Worm (Caenorhabditis elegans) whole organism, L1 larva: ENCODE data around the gene F44E2.10.
A peak's percentile ranks its signal among the peaks of the same experiment; 100 is the strongest.

ENCODE experiments used
- C16A3.4 ChIP-seq: fragments of 150-350 bp; optimal IDR thresholded peaks from 2 replicates; lab custom pipeline; 2014; ENCODE audit warnings: missing biosample characterization, missing genetic modification characterization
- Y116A8C.19 ChIP-seq: sonication (generic microtip); optimal IDR thresholded peaks from 2 replicates; lab custom pipeline; 2016; ENCODE audit warnings: missing compliant biosample characterization, missing genetic modification characterization, borderline replicate concordance
- alr-1 ChIP-seq: fragments of 200-800 bp; sonication (Bioruptor generic); optimal IDR thresholded peaks from 2 replicates; lab custom pipeline; 2018; ENCODE audit warnings: borderline replicate concordance, mild to moderate bottlenecking, missing genetic modification characterization, missing compliant biosample characterization
- aly-2 ChIP-seq: fragments of 150-350 bp; optimal IDR thresholded peaks from 2 replicates; lab custom pipeline; 2014; ENCODE audit warnings: missing biosample characterization, missing genetic modification characterization
- blmp-1 ChIP-seq: fragments of 150-350 bp; optimal IDR thresholded peaks from 2 replicates; lab custom pipeline; 2014; ENCODE audit warnings: missing biosample characterization, missing genetic modification characterization
- ceh-8 ChIP-seq: fragments of 200-800 bp; sonication (Bioruptor generic); optimal IDR thresholded peaks from 2 replicates; lab custom pipeline; 2018; ENCODE audit warnings: mild to moderate bottlenecking, missing genetic modification characterization, moderate library complexity, missing compliant biosample characterization
- ceh-88 ChIP-seq: fragments of 200-800 bp; sonication (Bioruptor generic); IDR thresholded peaks from 2 replicates; pipeline ENCODE4 v1.3.6; 2022; ENCODE audit warnings: missing genetic modification characterization, missing compliant biosample characterization
- ceh-90 ChIP-seq: sonication (generic microtip); optimal IDR thresholded peaks from 2 replicates; lab custom pipeline; 2016; ENCODE audit warnings: missing genetic modification characterization, missing compliant biosample characterization
- ces-1 ChIP-seq: fragments of 150-350 bp; optimal IDR thresholded peaks from 2 replicates; lab custom pipeline; 2014; ENCODE audit warnings: missing biosample characterization, missing genetic modification reagents, missing genetic modification characterization
- efl-3 ChIP-seq: fragments of 200-800 bp; sonication (Bioruptor generic); optimal IDR thresholded peaks from 2 replicates; lab custom pipeline; 2018; ENCODE audit warnings: mild to moderate bottlenecking, missing genetic modification characterization, missing compliant biosample characterization
- egl-13 ChIP-seq: sonication (generic microtip); optimal IDR thresholded peaks from 2 replicates; lab custom pipeline; 2016; ENCODE audit warnings: missing genotype, missing genetic modification reagents, missing genetic modification characterization, missing compliant biosample characterization
- elt-3 ChIP-seq, 6 experiments: fragments of 150-350 bp in 1 of 6; sonication (generic microtip); optimal IDR thresholded peaks; 2 replicates each; lab custom pipeline; 2017 to 2018; ENCODE audit warnings: missing biosample characterization in 6 of 6, missing genetic modification characterization in 6 of 6, inconsistent platforms in 1 of 6
- ets-5 ChIP-seq: fragments of 200-800 bp; sonication (Bioruptor generic); IDR thresholded peaks from 2 replicates; pipeline ENCODE4 v1.3.6; 2022; ENCODE audit warnings: missing genetic modification characterization, missing compliant biosample characterization
- fkh-4 ChIP-seq: sonication (generic microtip); optimal IDR thresholded peaks from 2 replicates; lab custom pipeline; 2016; ENCODE audit warnings: missing compliant biosample characterization, missing genetic modification characterization, borderline replicate concordance
- fkh-8 ChIP-seq: sonication (generic microtip); optimal IDR thresholded peaks from 2 replicates; lab custom pipeline; 2016; ENCODE audit warnings: mild to moderate bottlenecking, missing genetic modification characterization, missing compliant biosample characterization
- grh-1 ChIP-seq: fragments of 200-800 bp; sonication (Bioruptor generic); IDR thresholded peaks from 2 replicates; pipeline ENCODE4 v1.3.6; 2022; ENCODE audit warnings: missing genetic modification reagents, missing genetic modification characterization, missing compliant biosample characterization
- hlh-4 ChIP-seq: sonication (generic microtip); optimal IDR thresholded peaks from 2 replicates; lab custom pipeline; 2016; ENCODE audit warnings: mild to moderate bottlenecking, missing genetic modification characterization, missing compliant biosample characterization
- irx-1 ChIP-seq: sonication (generic microtip); optimal IDR thresholded peaks from 2 replicates; lab custom pipeline; 2016; ENCODE audit warnings: missing genetic modification characterization, missing compliant biosample characterization
- isw-1 ChIP-seq: fragments of 200-800 bp; sonication (Bioruptor generic); IDR thresholded peaks from 2 replicates; pipeline ENCODE4 v1.3.6; 2022; ENCODE audit warnings: missing genetic modification characterization, missing compliant biosample characterization
- lin-13 ChIP-seq: fragments of 150-350 bp; optimal IDR thresholded peaks from 2 replicates; lab custom pipeline; 2014; ENCODE audit warnings: missing biosample characterization, missing genetic modification reagents, missing genetic modification characterization
- lin-14 ChIP-seq: fragments of 200-800 bp; sonication (Bioruptor generic); optimal IDR thresholded peaks from 2 replicates; lab custom pipeline; 2018; ENCODE audit warnings: mild to moderate bottlenecking, missing genetic modification characterization, moderate library complexity, missing compliant biosample characterization
- lin-15B ChIP-seq: fragments of 150-350 bp; sonication (generic microtip); optimal IDR thresholded peaks from 3 replicates; lab custom pipeline; 2014; ENCODE audit warnings: missing biosample characterization, missing genetic modification characterization
- lin-35 ChIP-seq, 2 experiments: fragments of 150-350 bp; optimal IDR thresholded peaks; 2 replicates each; lab custom pipeline; 2014; ENCODE audit warnings: missing biosample characterization in 2 of 2, missing genetic modification characterization in 2 of 2, missing genetic modification reagents in 2 of 2
- lin-39 ChIP-seq: fragments of 150-350 bp; optimal IDR thresholded peaks from 2 replicates; lab custom pipeline; 2014; ENCODE audit warnings: missing biosample characterization, missing genetic modification reagents, missing genetic modification characterization
- mdl-1 ChIP-seq, 2 experiments: fragments of 150-350 bp; optimal IDR thresholded peaks; 2 replicates each; lab custom pipeline; 2014 to 2017; ENCODE audit warnings: missing biosample characterization in 2 of 2, missing genetic modification characterization in 2 of 2, inconsistent platforms in 1 of 2
- mef-2 ChIP-seq: fragments of 150-350 bp; optimal IDR thresholded peaks from 2 replicates; lab custom pipeline; 2014; ENCODE audit warnings: missing biosample characterization, missing genetic modification characterization
- mep-1 ChIP-seq: fragments of 150-350 bp; optimal IDR thresholded peaks from 2 replicates; lab custom pipeline; 2014; ENCODE audit warnings: missing biosample characterization, missing genetic modification characterization
- nhr-11 ChIP-seq: fragments of 150-350 bp; optimal IDR thresholded peaks from 2 replicates; lab custom pipeline; 2014; ENCODE audit warnings: missing biosample characterization, missing genetic modification characterization
- nhr-12 ChIP-seq: sonication (generic microtip); optimal IDR thresholded peaks from 2 replicates; lab custom pipeline; 2017; ENCODE audit warnings: missing biosample characterization, missing genetic modification characterization
- nhr-19 ChIP-seq: fragments of 200-800 bp; sonication (Bioruptor generic); conservative IDR thresholded peaks from 2 replicates; pipeline ENCODE4 v1.3.6; 2022; ENCODE audit warnings: missing genetic modification characterization, missing compliant biosample characterization
- nhr-20 ChIP-seq: sonication (generic microtip); optimal IDR thresholded peaks from 2 replicates; lab custom pipeline; 2016; ENCODE audit warnings: mild to moderate bottlenecking, missing genetic modification characterization, missing compliant biosample characterization
- nhr-237 ChIP-seq: fragments of 150-350 bp; optimal IDR thresholded peaks from 2 replicates; lab custom pipeline; 2014; ENCODE audit warnings: missing biosample characterization, missing genetic modification characterization
- nhr-28 ChIP-seq: fragments of 150-350 bp; optimal IDR thresholded peaks from 2 replicates; lab custom pipeline; 2014; ENCODE audit warnings: missing biosample characterization, missing genetic modification characterization
- nhr-47 ChIP-seq: sonication (generic microtip); optimal IDR thresholded peaks from 2 replicates; lab custom pipeline; 2016; ENCODE audit warnings: mild to moderate bottlenecking, missing genetic modification characterization, moderate library complexity, missing compliant biosample characterization
- nhr-77 ChIP-seq: fragments of 150-350 bp; optimal IDR thresholded peaks from 2 replicates; lab custom pipeline; 2014; ENCODE audit warnings: missing biosample characterization, missing genetic modification characterization
- nhr-84 ChIP-seq: sonication (generic microtip); optimal IDR thresholded peaks from 2 replicates; lab custom pipeline; 2017; ENCODE audit warnings: missing biosample characterization, missing genetic modification characterization
- nhr-85 ChIP-seq: sonication (generic microtip); peaks from one replicate; lab custom pipeline; 2016; ENCODE audit warnings: missing genetic modification characterization, inconsistent platforms, missing compliant biosample characterization
- nhr-90 ChIP-seq: sonication (generic microtip); optimal IDR thresholded peaks from 2 replicates; lab custom pipeline; 2016; ENCODE audit warnings: mild to moderate bottlenecking, missing genetic modification characterization, missing compliant biosample characterization; ENCODE audit not compliant: poor library complexity
- pqm-1 ChIP-seq: sonication (generic microtip); optimal IDR thresholded peaks from 3 replicates; lab custom pipeline; 2017; ENCODE audit warnings: missing biosample characterization, missing genetic modification characterization
- skn-1 ChIP-seq: fragments of 150-350 bp; optimal IDR thresholded peaks from 2 replicates; lab custom pipeline; 2014; ENCODE audit warnings: missing biosample characterization, missing genetic modification characterization
- snpc-4 ChIP-seq: fragments of 150-350 bp; optimal IDR thresholded peaks from 2 replicates; lab custom pipeline; 2014; ENCODE audit warnings: missing biosample characterization, missing genetic modification characterization
- snu-23 ChIP-seq: sonication (generic microtip); optimal IDR thresholded peaks from 2 replicates; lab custom pipeline; 2016; ENCODE audit warnings: missing genetic modification characterization, missing compliant biosample characterization
- sox-4 ChIP-seq: sonication (generic microtip); optimal IDR thresholded peaks from 2 replicates; lab custom pipeline; 2016; ENCODE audit warnings: missing genetic modification characterization, missing compliant biosample characterization
- sptf-1 ChIP-seq: fragments of 150-350 bp; optimal IDR thresholded peaks from 2 replicates; lab custom pipeline; 2014; ENCODE audit warnings: missing biosample characterization, missing genetic modification characterization
- sup-37 ChIP-seq: fragments of 200-800 bp; sonication (Bioruptor generic); optimal IDR thresholded peaks from 2 replicates; lab custom pipeline; 2018; ENCODE audit warnings: mild to moderate bottlenecking, missing genetic modification characterization, missing compliant biosample characterization
- tbx-2 ChIP-seq: sonication (generic microtip); optimal IDR thresholded peaks from 2 replicates; lab custom pipeline; 2016; ENCODE audit warnings: missing genetic modification characterization, missing compliant biosample characterization
- tlp-1 ChIP-seq: fragments of 150-350 bp; optimal IDR thresholded peaks from 2 replicates; lab custom pipeline; 2014; ENCODE audit warnings: missing biosample characterization, missing genetic modification characterization
- unc-130 ChIP-seq: fragments of 150-350 bp; optimal IDR thresholded peaks from 2 replicates; lab custom pipeline; 2017; ENCODE audit warnings: missing biosample characterization, missing genetic modification characterization, inconsistent platforms
- unc-30 ChIP-seq: sonication (generic microtip); optimal IDR thresholded peaks from 2 replicates; lab custom pipeline; 2017; ENCODE audit warnings: missing biosample characterization, missing genetic modification characterization
- unc-62 ChIP-seq: fragments of 150-350 bp; optimal IDR thresholded peaks from 2 replicates; lab custom pipeline; 2014; ENCODE audit warnings: missing biosample characterization, missing genetic modification reagents, missing genetic modification characterization
- unc-86 ChIP-seq: sonication (generic microtip); optimal IDR thresholded peaks from 2 replicates; lab custom pipeline; 2016; ENCODE audit warnings: missing genetic modification characterization, missing compliant biosample characterization
- zag-1 ChIP-seq: fragments of 150-350 bp; optimal IDR thresholded peaks from 2 replicates; lab custom pipeline; 2014; ENCODE audit warnings: missing biosample characterization, missing genetic modification characterization
- zip-4 ChIP-seq: fragments of 200-800 bp; sonication (Bioruptor generic); optimal IDR thresholded peaks from 2 replicates; lab custom pipeline; 2018; ENCODE audit warnings: mild to moderate bottlenecking, missing genetic modification characterization, moderate library complexity, missing compliant biosample characterization
- ztf-11 ChIP-seq, 2 experiments: sonication (generic microtip); optimal IDR thresholded peaks; 2 replicates each; lab custom pipeline; 2016 to 2017; ENCODE audit warnings: missing genetic modification characterization in 2 of 2, missing biosample characterization in 1 of 2, missing compliant biosample characterization in 1 of 2

F44E2.10 gene

DNA sequence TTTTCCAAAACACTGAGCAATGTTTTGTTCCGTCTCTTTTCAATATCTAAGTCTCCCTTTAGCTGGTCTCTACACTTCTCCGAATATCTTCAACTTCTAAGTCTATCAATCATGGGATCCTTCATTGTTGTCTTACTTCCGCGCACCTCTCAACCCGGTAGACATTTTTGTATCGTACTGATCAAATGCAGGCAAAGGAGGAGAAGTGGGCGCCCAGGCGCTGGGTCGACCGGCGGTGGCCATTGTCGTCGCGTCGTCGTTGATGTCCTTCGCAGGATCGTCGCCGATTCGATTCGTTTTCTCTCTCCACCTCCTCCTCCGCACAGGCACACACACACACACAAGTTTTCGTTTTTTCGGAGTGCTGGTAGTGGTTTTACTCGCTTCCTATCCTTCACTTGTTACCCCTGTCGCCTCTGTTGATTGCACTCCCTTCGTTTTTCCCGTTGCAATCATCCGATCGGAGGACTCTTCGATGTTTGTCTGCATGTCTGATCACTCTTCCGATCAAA is 29.5 kb downstream of the F44E2.10 start (continued):
- TF ChIP-seq grh-1 (GFP tag; lab: Robert Waterston, UW) (peak; percentile 40; the same call in 1 of the 2 replicates), nhr-28 (no peak), nhr-77 (no peak), lin-14 (no peak), lin-35 (GFP tag; optimal IDR thresholded peaks at IDR 0.05; lab: Kevin White, UChicago) (no peak), unc-30 (tag; lab: Kevin White, UChicago) (no peak), nhr-84 (tag; lab: Kevin White, UChicago) (no peak), ceh-88 (GFP tag; lab: Robert Waterston, UW) (no peak), nhr-85 (tag; lab: Kevin White, UChicago) (no peak), nhr-90 (tag; lab: Kevin White, UChicago) (no peak), nhr-11 (tag; lab: Kevin White, UChicago) (no peak), hlh-4 (tag; lab: Kevin White, UChicago) (no peak), sup-37 (no peak), unc-130 (tag; lab: Kevin White, UChicago) (peak; percentile 49), mep-1 (tag; lab: Kevin White, UChicago) (no peak), ztf-11 (tag; optimal IDR thresholded peaks at IDR 0.05; lab: Kevin White, UChicago) (no peak), ets-5 (no peak), pqm-1 (tag; lab: Kevin White, UChicago) (no peak), tbx-2 (no peak), elt-3 (tag; optimal IDR thresholded peaks at IDR 0.05; lab: Kevin White, UChicago) (peak in 3 of 6 experiments; percentile 16 to 81 (median 68)), egl-13 (no peak), mef-2 (tag; lab: Kevin White, UChicago) (no peak), irx-1 (tag; lab: Kevin White, UChicago) (no peak), tlp-1 (tag; lab: Kevin White, UChicago) (no peak), unc-62 (no peak), nhr-20 (tag; lab: Kevin White, UChicago) (no peak), efl-3 (GFP tag; lab: Kevin White, UChicago) (no peak), alr-1 (tag; lab: Kevin White, UChicago) (no peak), fkh-4 (no peak), skn-1 (tag; lab: Kevin White, UChicago) (peak; percentile 18), lin-13 (GFP tag; lab: Kevin White, UChicago) (peak; percentile 23), lin-15B (no peak), blmp-1 (tag; lab: Kevin White, UChicago) (peak; percentile 74), zip-4 (GFP tag; lab: Kevin White, UChicago) (no peak), ceh-8 (GFP tag; lab: Kevin White, UChicago) (no peak), ceh-90 (no peak), snpc-4 (no peak), aly-2 (tag; lab: Kevin White, UChicago) (no peak), nhr-12 (no peak), nhr-237 (tag; lab: Kevin White, UChicago) (no peak), sptf-1 (tag; lab: Kevin White, UChicago) (no peak), sox-4 (tag; lab: Kevin White, UChicago) (no peak), Y116A8C.19 (no peak), nhr-47 (tag; lab: Kevin White, UChicago) (no peak), zag-1 (no peak), C16A3.4 (peak; percentile 0), unc-86 (tag; lab: Kevin White, UChicago) (no peak), lin-39 (tag; lab: Kevin White, UChicago) (no peak), isw-1 (GFP tag; lab: Robert Waterston, UW) (no peak), nhr-19 (no peak), fkh-8 (tag; lab: Kevin White, UChicago) (no peak), snu-23 (GFP tag; lab: Kevin White, UChicago) (no peak), ces-1 (GFP tag; lab: Kevin White, UChicago) (no peak), mdl-1 (tag; optimal IDR thresholded peaks at IDR 0.05; lab: Kevin White, UChicago) (peak in 1 of 2 experiments; percentile 14)
